Fruit fly (Drosophila melanogaster) whole organism, adult: ENCODE measurements around the gene Droj2.
A peak's percentile ranks its signal among the peaks of the same experiment; 100 is the strongest.

Source experiments
- CG11617 ChIP-seq: fragments of 200-800 bp; sonication (Bioruptor generic); optimal IDR thresholded peaks from 2 replicates; lab custom pipeline; 2017; ENCODE audit warnings: mild to moderate bottlenecking, missing biosample characterization, missing genetic modification reagents, missing genetic modification characterization
- CG12768 ChIP-seq: fragments of 200-800 bp; sonication (Bioruptor generic); optimal IDR thresholded peaks from 2 replicates; lab custom pipeline; 2017; ENCODE audit warnings: missing biosample characterization, missing genetic modification characterization, mild to moderate bottlenecking, moderate library complexity, missing genetic modification reagents
- CG14711 ChIP-seq: fragments of 200-800 bp; sonication (Bioruptor generic); optimal IDR thresholded peaks from 2 replicates; lab custom pipeline; 2018; ENCODE audit warnings: missing biosample characterization, mild to moderate bottlenecking, missing genetic modification characterization, moderate library complexity
- CG1620 ChIP-seq: fragments of 200-800 bp; sonication (Bioruptor generic); optimal IDR thresholded peaks from 2 replicates; lab custom pipeline; 2016; ENCODE audit warnings: missing biosample characterization, missing genetic modification characterization
- CG33017 ChIP-seq: fragments of 200-800 bp; sonication (Bioruptor generic); optimal IDR thresholded peaks from 2 replicates; lab custom pipeline; 2018; ENCODE audit warnings: missing biosample characterization, mild to moderate bottlenecking, missing genetic modification characterization, moderate library complexity
- CG5204 ChIP-seq: fragments of 200-800 bp; sonication (Bioruptor generic); optimal IDR thresholded peaks from 2 replicates; lab custom pipeline; 2016; ENCODE audit warnings: missing biosample characterization, missing genetic modification characterization
- CG7045 ChIP-seq: fragments of 200-800 bp; sonication (Bioruptor generic); optimal IDR thresholded peaks from 2 replicates; lab custom pipeline; 2017; ENCODE audit warnings: missing biosample characterization, mild to moderate bottlenecking, missing genetic modification characterization
- CG7101 ChIP-seq: fragments of 200-800 bp; sonication (Bioruptor generic); optimal IDR thresholded peaks from 2 replicates; lab custom pipeline; 2018; ENCODE audit warnings: missing biosample characterization, mild to moderate bottlenecking, missing genetic modification characterization, moderate library complexity
- Clk ChIP-seq: fragments of 200-800 bp; sonication (Bioruptor generic); optimal IDR thresholded peaks from 2 replicates; lab custom pipeline; 2017; ENCODE audit warnings: missing biosample characterization, missing genetic modification characterization
- Crg-1 ChIP-seq: fragments of 200-800 bp; sonication (Bioruptor generic); optimal IDR thresholded peaks from 2 replicates; lab custom pipeline; 2016; ENCODE audit warnings: missing biosample characterization, missing genetic modification characterization
- Hr96 ChIP-seq: fragments of 200-800 bp; sonication (Bioruptor generic); optimal IDR thresholded peaks from 2 replicates; lab custom pipeline; 2016; ENCODE audit warnings: missing biosample characterization, missing genetic modification characterization
- Mnt ChIP-seq: fragments of 200-800 bp; sonication (Bioruptor generic); optimal IDR thresholded peaks from 2 replicates; lab custom pipeline; 2016; ENCODE audit warnings: missing biosample characterization, mild to moderate bottlenecking, missing genetic modification characterization
- bab1 ChIP-seq: fragments of 200-800 bp; sonication (Bioruptor generic); optimal IDR thresholded peaks from 3 replicates; lab custom pipeline; 2019; ENCODE audit warnings: missing biosample characterization, mild to moderate bottlenecking, missing genetic modification characterization, moderate library complexity
- cic ChIP-seq: fragments of 200-800 bp; sonication (Bioruptor generic); optimal IDR thresholded peaks from 2 replicates; lab custom pipeline; 2017; ENCODE audit warnings: missing biosample characterization, mild to moderate bottlenecking, missing genetic modification characterization, moderate library complexity
- cnc ChIP-seq, 2 experiments: fragments of >200 bp; optimal IDR thresholded peaks; 2 replicates each; lab custom pipeline; 2017
- kay ChIP-seq: fragments of 200-800 bp; sonication (Bioruptor generic); peaks from one replicate; lab custom pipeline; 2016; ENCODE audit warnings: missing biosample characterization, missing genetic modification characterization, borderline replicate concordance
- ovo ChIP-seq: fragments of 200-800 bp; sonication (Bioruptor generic); optimal IDR thresholded peaks from 2 replicates; lab custom pipeline; 2016; ENCODE audit warnings: missing biosample characterization, missing genetic modification characterization
- pad ChIP-seq: fragments of 200-800 bp; sonication (Bioruptor generic); optimal IDR thresholded peaks from 3 replicates; lab custom pipeline; 2017; ENCODE audit warnings: missing biosample characterization, missing genetic modification characterization, mild to moderate bottlenecking, moderate library complexity, missing genetic modification reagents
- tj ChIP-seq: fragments of 200-800 bp; sonication (Bioruptor generic); optimal IDR thresholded peaks from 3 replicates; lab custom pipeline; 2017; ENCODE audit warnings: missing biosample characterization, mild to moderate bottlenecking, missing genetic modification characterization, moderate library complexity
- toe ChIP-seq: fragments of 200-800 bp; sonication (Bioruptor generic); optimal IDR thresholded peaks from 2 replicates; lab custom pipeline; 2016; ENCODE audit warnings: missing biosample characterization, missing genetic modification characterization

Gene Droj2

DNA sequence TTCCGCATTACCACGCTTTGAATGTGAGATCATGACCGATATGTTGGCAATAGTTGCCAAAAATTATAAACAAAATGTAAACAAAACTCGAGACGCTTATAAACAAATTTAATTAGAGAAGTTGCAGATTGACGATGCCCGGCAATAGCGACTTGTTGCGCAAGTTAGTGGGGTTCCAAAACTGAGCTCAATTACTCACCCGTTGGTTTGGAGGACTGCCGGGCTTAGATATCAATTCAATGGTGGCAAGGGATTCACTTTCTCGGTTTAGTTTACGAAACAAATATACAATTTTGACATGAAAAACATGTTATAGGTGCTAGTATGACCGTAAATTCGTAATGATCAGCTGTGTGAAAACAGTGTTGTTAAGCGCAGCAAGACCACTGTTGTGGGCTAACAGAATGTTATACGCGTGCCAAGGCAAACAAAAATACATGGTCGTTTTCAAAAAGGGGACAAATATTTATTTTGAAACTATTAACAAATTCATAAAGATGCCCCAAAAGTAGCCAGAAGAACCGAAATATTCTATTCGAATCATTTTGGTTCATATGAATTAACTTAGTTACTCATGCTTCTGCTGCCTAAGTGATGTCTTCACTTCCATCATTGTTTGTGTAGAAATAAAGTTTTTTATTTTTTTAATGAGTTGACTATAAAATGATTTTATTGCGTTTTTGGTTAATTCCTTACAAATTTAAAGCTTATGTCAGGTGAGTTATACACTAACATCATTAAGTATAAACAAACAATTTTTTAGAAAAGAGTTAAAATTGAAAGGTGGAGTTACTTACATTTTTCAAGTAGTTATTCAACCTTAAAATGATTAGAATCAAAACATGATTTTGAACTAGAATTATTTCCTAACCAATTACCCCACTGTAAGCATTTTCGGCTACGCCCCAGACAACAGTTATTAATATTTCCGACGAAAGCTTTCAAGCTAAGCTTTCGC is 15.1 kb upstream of the Droj2 start, which contains the start of gene Elp6:
TSS of gene Elp6 (minus strand) at position 350 of the 958 bp plus-strand sequence.
- TF ChIP-seq CG12768 (GFP tag; lab: Kevin White, UChicago) (peak; percentile 57), pad (GFP tag; lab: Kevin White, UChicago) (peak; percentile 52), cnc (optimal IDR thresholded peaks at IDR 0.05; lab: Kevin White, UChicago) (no peak), CG7101 (tag; lab: Kevin White, UChicago) (peak; percentile 57), CG1620 (GFP tag; lab: Kevin White, UChicago) (peak; percentile 55), Hr96 (GFP tag; lab: Kevin White, UChicago) (peak; percentile 70), Mnt (GFP tag; lab: Kevin White, UChicago) (no peak), kay (GFP tag; lab: Kevin White, UChicago) (no peak), Clk (GFP tag; lab: Kevin White, UChicago) (no peak), CG5204 (GFP tag; lab: Kevin White, UChicago) (peak; percentile 83), cic (GFP tag; lab: Kevin White, UChicago) (no peak), toe (peak; percentile 80), CG11617 (peak; percentile 81), tj (GFP tag; lab: Kevin White, UChicago) (peak; percentile 20), CG14711 (tag; lab: Kevin White, UChicago) (peak; percentile 43), Crg-1 (GFP tag; lab: Kevin White, UChicago) (no peak), ovo (GFP tag; lab: Kevin White, UChicago) (peak; percentile 11), CG7045 (GFP tag; lab: Kevin White, UChicago) (peak; percentile 62), CG33017 (tag; lab: Kevin White, UChicago) (peak; percentile 58), bab1 (GFP tag; lab: Kevin White, UChicago) (peak; percentile 55)

DNA sequence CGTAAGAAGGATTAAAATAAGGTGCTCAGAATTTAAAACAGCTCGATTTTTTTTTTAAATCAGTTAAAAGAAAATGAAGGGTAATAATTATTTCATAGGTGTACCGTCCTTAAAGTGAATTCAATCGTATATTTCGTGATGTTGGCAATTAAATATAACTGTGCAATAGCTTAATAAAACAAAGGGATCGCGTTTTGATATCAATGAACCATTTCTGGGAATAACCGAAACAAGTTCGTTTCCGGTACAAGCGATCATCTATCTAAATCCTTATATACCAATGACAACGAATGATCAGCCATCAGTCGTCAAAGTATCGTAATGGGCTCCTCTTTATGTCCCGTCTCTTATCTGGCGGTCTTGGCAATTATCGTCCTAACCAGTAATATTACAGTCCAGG is 12.6 kb upstream of the Droj2 start, which contains the start of gene CheA87a:
TSS of gene CheA87a (plus strand) at position 301 of the 400 bp plus-strand sequence.
- TF ChIP-seq toe = no peak
- peak; percentile 31 for TF ChIP-seq kay (GFP tag; lab: Kevin White, UChicago)

DNA sequence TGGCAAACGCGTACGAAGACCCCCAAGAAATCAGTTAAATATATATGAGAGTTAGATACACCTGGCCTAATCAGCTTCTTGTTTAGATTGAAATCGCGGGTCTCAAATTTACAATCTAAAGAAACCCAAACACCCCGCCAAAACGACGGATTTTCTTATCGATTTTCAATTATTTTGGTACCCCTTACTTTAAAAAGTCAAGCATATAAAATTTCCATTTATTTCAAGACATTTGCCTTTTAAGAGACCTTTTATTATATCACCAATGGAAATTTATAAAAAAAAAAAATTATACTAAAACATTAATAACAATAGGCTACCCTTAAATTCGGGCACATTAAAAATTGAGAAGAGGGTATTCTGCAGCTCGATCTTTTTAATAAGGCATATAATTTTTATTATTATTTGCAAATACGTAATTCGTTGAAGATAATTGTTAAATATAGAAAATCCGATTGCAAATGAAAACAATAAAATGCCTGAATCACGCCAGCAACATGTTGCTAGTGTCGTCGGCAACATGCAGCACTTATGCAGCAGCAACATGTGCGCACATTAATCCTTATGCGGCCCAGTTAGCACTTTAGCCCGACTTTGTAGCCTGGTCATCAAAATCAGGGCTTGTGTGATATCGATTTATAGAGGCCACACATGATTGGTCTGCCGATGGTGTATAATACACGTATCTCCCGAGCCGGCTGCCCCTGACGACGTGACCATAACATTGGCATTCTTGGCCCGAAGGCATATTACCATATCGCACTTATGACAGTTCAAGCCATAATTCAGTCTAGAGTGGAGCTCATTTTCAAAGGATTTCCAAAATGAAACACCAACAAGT is 9.8 kb upstream of the Droj2 start, which contains the start of the genes Lip3 and CG34309:
TSS of gene Lip3 (minus strand) at position 65 of the 841 bp plus-strand sequence.
TSS of gene CG34309 (plus strand) at position 791 of the 841 bp plus-strand sequence.
- TF ChIP-seq CG7045 (GFP tag; lab: Kevin White, UChicago) = no peak
- no peak for TF ChIP-seq Crg-1 (GFP tag; lab: Kevin White, UChicago)
- no peak for TF ChIP-seq cic (GFP tag; lab: Kevin White, UChicago)
- no peak for TF ChIP-seq Hr96 (GFP tag; lab: Kevin White, UChicago)
- TF ChIP-seq CG7101 (tag; lab: Kevin White, UChicago) = peak; percentile 19
- no peak for TF ChIP-seq Clk (GFP tag; lab: Kevin White, UChicago)
- no peak for TF ChIP-seq tj (GFP tag; lab: Kevin White, UChicago)
- TF ChIP-seq Mnt (GFP tag; lab: Kevin White, UChicago) = no peak
- no peak for TF ChIP-seq CG12768 (GFP tag; lab: Kevin White, UChicago)
- TF ChIP-seq CG11617 = peak; percentile 3
- peak; percentile 50 for TF ChIP-seq CG33017 (tag; lab: Kevin White, UChicago)
- no peak for TF ChIP-seq bab1 (GFP tag; lab: Kevin White, UChicago)
- no peak for TF ChIP-seq ovo (GFP tag; lab: Kevin White, UChicago)
- no peak for TF ChIP-seq kay (GFP tag; lab: Kevin White, UChicago)
- TF ChIP-seq CG1620 (GFP tag; lab: Kevin White, UChicago) = no peak

DNA sequence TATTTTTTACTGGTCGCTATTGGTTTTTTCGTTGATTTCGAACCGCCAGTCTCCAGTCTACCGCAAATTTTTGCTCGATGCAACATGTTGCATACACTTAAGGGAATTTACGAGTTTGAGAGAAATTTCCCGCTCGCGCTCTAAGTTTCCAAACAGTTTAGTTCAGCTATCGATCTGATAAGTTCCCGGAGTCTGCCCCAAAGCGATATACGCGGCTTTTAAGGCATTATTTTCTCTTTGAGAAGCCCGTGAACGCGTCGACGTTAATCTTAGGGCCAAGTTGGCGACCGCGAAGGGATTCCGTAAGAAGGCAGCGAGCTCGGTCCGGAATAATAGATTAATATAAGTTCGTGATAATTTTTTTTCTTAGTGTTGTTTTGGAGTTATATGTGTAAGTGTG is 7.0 kb upstream of the Droj2 start:
- TF ChIP-seq Crg-1 (GFP tag; lab: Kevin White, UChicago) (no peak), tj (GFP tag; lab: Kevin White, UChicago) (no peak), CG1620 (GFP tag; lab: Kevin White, UChicago) (no peak), kay (GFP tag; lab: Kevin White, UChicago) (no peak), CG7045 (GFP tag; lab: Kevin White, UChicago) (no peak), CG14711 (tag; lab: Kevin White, UChicago) (no peak), Clk (GFP tag; lab: Kevin White, UChicago) (no peak)

DNA sequence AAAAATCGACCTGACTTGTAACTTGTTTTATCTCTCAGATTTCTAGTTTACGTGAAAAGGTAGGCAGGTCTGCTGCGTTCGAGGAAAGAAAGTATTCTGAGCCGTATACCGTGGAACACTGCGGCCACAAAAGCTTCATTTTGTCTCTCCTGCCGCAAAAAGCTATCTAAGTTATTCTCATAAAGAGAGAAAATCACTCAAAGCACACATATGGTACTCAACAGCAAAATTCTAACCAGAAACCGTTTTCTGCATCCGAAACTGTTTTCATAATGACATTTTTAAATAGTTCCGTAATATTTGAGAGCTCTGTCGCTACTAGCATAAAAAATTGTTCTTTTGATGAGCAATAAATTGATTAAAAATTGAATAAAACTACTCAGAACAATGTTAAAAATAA is 2.2 kb upstream of the Droj2 start, which contains the start of the genes CG9813 and CG8870:
TSS of gene CG9813 (minus strand) at position 101 of the 400 bp plus-strand sequence.
TSS of gene CG8870 (plus strand) at position 168 of the 400 bp plus-strand sequence.
- TF ChIP-seq cic (GFP tag; lab: Kevin White, UChicago) (no peak), kay (GFP tag; lab: Kevin White, UChicago) (no peak), CG12768 (GFP tag; lab: Kevin White, UChicago) (no peak), tj (GFP tag; lab: Kevin White, UChicago) (no peak), bab1 (GFP tag; lab: Kevin White, UChicago) (no peak), cnc (optimal IDR thresholded peaks at IDR 0.05; lab: Kevin White, UChicago) (no peak), pad (GFP tag; lab: Kevin White, UChicago) (no peak), CG11617 (no peak), ovo (GFP tag; lab: Kevin White, UChicago) (no peak), CG7045 (GFP tag; lab: Kevin White, UChicago) (no peak), Mnt (GFP tag; lab: Kevin White, UChicago) (no peak), CG14711 (tag; lab: Kevin White, UChicago) (no peak), Hr96 (GFP tag; lab: Kevin White, UChicago) (no peak), CG33017 (tag; lab: Kevin White, UChicago) (no peak), Clk (GFP tag; lab: Kevin White, UChicago) (no peak), Crg-1 (GFP tag; lab: Kevin White, UChicago) (no peak), CG1620 (GFP tag; lab: Kevin White, UChicago) (no peak), toe (no peak), CG5204 (GFP tag; lab: Kevin White, UChicago) (no peak)
